Fruit fly (Drosophila melanogaster): ENCODE results near the gene CG17784.

CG17784 gene

dm6 chr3R:24318217-24319082, 46.3 kb downstream of the CG17784 start, which contains the start of the genes Nab2 and BRWD3:
Gene Nab2 (minus strand): TSS chr3R:24318419.
Gene BRWD3 (plus strand): TSS chr3R:24319000.
- TF ChIP-seq EcR (GFP tag; optimal IDR thresholded peaks at IDR 0.05) (no peak), Dll (optimal IDR thresholded peaks at IDR 0.05) (no peak), pan (optimal IDR thresholded peaks at IDR 0.05) (no peak), CG8478 (optimal IDR thresholded peaks at IDR 0.05) (no peak), usp (GFP tag; optimal IDR thresholded peaks at IDR 0.05) (no peak), psq (optimal IDR thresholded peaks at IDR 0.05) (no peak)
